Worm (Caenorhabditis elegans): Measurements from ENCODE around the gene F16G10.6.

F16G10.6 gene

ce11 chrII:2356795-2357194 is 20.9 kb downstream of the F16G10.6 start, which contains the start of gene F43C11.1 (continued):
- no peak for TF ChIP-seq ceh-91 (GFP tag; IDR thresholded peaks at IDR 0.05)

DNA sequence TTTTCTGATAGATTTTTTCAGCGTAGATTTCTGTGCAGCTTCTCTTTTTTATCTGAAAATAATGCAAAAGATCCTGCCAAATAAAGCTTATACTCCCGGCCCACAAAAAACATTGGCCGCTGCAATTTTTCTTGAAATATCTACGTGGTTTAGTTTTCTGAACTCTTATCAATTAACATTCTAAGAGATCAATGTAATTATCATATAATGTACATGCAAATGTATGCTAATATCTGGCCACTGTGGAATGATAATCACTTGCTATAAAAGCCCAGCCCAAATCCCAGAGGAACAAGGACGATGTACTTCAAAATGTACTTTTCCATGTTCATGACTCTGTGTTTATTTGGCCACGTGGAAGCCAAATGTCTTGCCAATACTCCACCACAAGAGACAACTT is 23.2 kb downstream of the F16G10.6 start, which contains the start of gene F43C11.2:
Gene F43C11.2, plus strand, starts transcription at position 301 of the 400 bp plus-strand sequence.
- TF ChIP-seq mxl-1 (tag; optimal IDR thresholded peaks at IDR 0.05), result no peak

DNA sequence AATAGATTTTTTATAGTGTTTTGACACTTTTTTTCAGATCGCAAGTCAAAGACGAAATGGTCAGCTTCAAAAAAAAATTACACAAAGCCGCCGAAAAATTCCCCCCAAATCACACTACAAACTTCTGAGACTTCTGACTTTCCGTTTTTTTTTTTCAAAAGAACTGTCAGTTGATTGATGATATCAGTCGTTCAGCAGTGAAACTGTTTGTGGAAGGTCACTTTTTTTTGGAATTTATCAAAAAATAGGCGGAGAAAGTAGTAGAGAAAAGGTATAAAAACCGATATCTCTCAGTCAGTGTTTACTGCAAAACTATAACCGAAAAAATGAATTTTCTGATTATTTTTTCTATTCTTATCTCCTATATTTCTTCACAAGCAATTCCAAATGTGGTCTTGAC is 24.6 kb downstream of the F16G10.6 start, which contains the start of gene F43C11.3:
Gene F43C11.3, plus strand, starts transcription at position 301 of the 400 bp plus-strand sequence.
- TF ChIP-seq C17E4.6 (GFP tag; IDR thresholded peaks at IDR 0.05) (no peak), F37B4.10 (GFP tag; IDR thresholded peaks at IDR 0.05) (no peak), B0035.1 (tag; optimal IDR thresholded peaks at IDR 0.05) (no peak), ceh-91 (GFP tag; IDR thresholded peaks at IDR 0.05) (no peak), unc-62 (GFP tag; optimal IDR thresholded peaks at IDR 0.05) (no peak), nhr-27 (tag; optimal IDR thresholded peaks at IDR 0.05) (no peak), Y53F4B.3 (GFP tag; IDR thresholded peaks at IDR 0.05) (no peak), lsy-27 (tag; optimal IDR thresholded peaks at IDR 0.05; ENCODE audit: borderline replicate concordance, insufficient read depth) (no peak), Y56A3A.18 (GFP tag; IDR thresholded peaks at IDR 0.05) (no peak), F39B2.1 (GFP tag; IDR thresholded peaks at IDR 0.05) (no peak), pbrm-1 (GFP tag; IDR thresholded peaks at IDR 0.05) (no peak), ztf-3 (GFP tag; optimal IDR thresholded peaks at IDR 0.05) (no peak), attf-3 (GFP tag; conservative IDR thresholded peaks at IDR 0.05) (no peak), Y53G8AR.9 (GFP tag; conservative IDR thresholded peaks at IDR 0.05) (no peak), ceh-79 (tag; optimal IDR thresholded peaks at IDR 0.05) (no peak), F57C9.4 (tag; optimal IDR thresholded peaks at IDR 0.05) (no peak)

- TF ChIP-seq lsl-1 (GFP tag; optimal IDR thresholded peaks at IDR 0.05), result no peak
Measured at ce11 chrII:2352546-2352945, 25.1 kb downstream of the F16G10.6 start, which contains the start of gene F43C11.10. TSS of gene F43C11.10 (minus strand) at chrII:2352646.

ce11 chrII:2348005-2348404 is 29.6 kb downstream of the F16G10.6 start:
- peak; percentile 93 for TF ChIP-seq hsf-1 (GFP tag; IDR thresholded peaks at IDR 0.05)

- TF ChIP-seq Y53G8AR.9 (GFP tag; conservative IDR thresholded peaks at IDR 0.05), result no peak
- TF ChIP-seq ztf-25 (GFP tag; IDR thresholded peaks at IDR 0.05), result no peak
- TF ChIP-seq pbrm-1 (GFP tag; IDR thresholded peaks at IDR 0.05), result no peak
- TF ChIP-seq tlf-1 (GFP tag; optimal IDR thresholded peaks at IDR 0.05), result no peak
- TF ChIP-seq ceh-100 (GFP tag; IDR thresholded peaks at IDR 0.05), result no peak
- no peak for TF ChIP-seq lin-35 (GFP tag; optimal IDR thresholded peaks at IDR 0.05)
- TF ChIP-seq ceh-40 (GFP tag; IDR thresholded peaks at IDR 0.05), result no peak
- no peak for TF ChIP-seq C17E4.6 (GFP tag; IDR thresholded peaks at IDR 0.05)
- TF ChIP-seq ets-4 (GFP tag; optimal IDR thresholded peaks at IDR 0.05), result no peak
- no peak for TF ChIP-seq F37B4.10 (GFP tag; IDR thresholded peaks at IDR 0.05)
- no peak for TF ChIP-seq repo-1 (tag; optimal IDR thresholded peaks at IDR 0.05)
- no peak for TF ChIP-seq lin-40 (tag; optimal IDR thresholded peaks at IDR 0.05)
- TF ChIP-seq hmg-20 (GFP tag; IDR thresholded peaks at IDR 0.05), result no peak
- TF ChIP-seq bed-2 (GFP tag; IDR thresholded peaks at IDR 0.05), result no peak
- no peak for TF ChIP-seq tbx-9 (tag; optimal IDR thresholded peaks at IDR 0.05; ENCODE audit: borderline replicate concordance)
Measured at ce11 chrII:2346672-2347071, 31.0 kb downstream of the F16G10.6 start, which contains the start of gene F43C11.4. TSS of gene F43C11.4 (plus strand) at chrII:2346972.
